Worm (Caenorhabditis elegans): ENCODE results near the gene bli-5.

ce11 chrIII:13436843-13437242 lies 7.3 kb upstream of the bli-5 start, which contains the start of gene F45G2.9:
- no peak for TF ChIP-seq snpc-4 (tag; optimal IDR thresholded peaks at IDR 0.05)
- TF ChIP-seq mep-1 (tag; optimal IDR thresholded peaks at IDR 0.05) = no peak

Data from whole organism, L4 larva.